Worm (Caenorhabditis elegans) whole organism, young adult: ENCODE results near the gene F16G10.13.

Experiments
- Y53G8AR.9 ChIP-seq: fragments of 200-800 bp; sonication (Bioruptor generic); conservative IDR thresholded peaks from 2 replicates; pipeline ENCODE4 v1.3.6; 2022; ENCODE audit warnings: missing genetic modification reagents, missing genetic modification characterization, missing compliant biosample characterization
- mcd-1 ChIP-seq: fragments of 200-800 bp; sonication (Bioruptor generic); IDR thresholded peaks from 2 replicates; pipeline ENCODE4 v1.3.6; 2022; ENCODE audit warnings: missing genetic modification reagents, missing genetic modification characterization, missing compliant biosample characterization
- unc-130 ChIP-seq: sonication (generic microtip); optimal IDR thresholded peaks from 2 replicates; lab custom pipeline; 2016; ENCODE audit warnings: missing genetic modification reagents, missing genetic modification characterization, missing compliant biosample characterization
- unc-62 ChIP-seq: fragments of 150-350 bp; optimal IDR thresholded peaks from 2 replicates; lab custom pipeline; 2014; ENCODE audit warnings: missing biosample characterization, missing genetic modification reagents, missing genetic modification characterization

- TF ChIP-seq unc-62 (GFP tag; lab: Kevin White, UChicago) (no peak), Y53G8AR.9 (no peak), mcd-1 (GFP tag; lab: Robert Waterston, UW) (no peak), unc-130 (no peak)
Observed at ce11 chrII:2377751-2378150, 18.0 kb downstream of the F16G10.13 start, which contains the start of gene F16G10.6.
